Worm (Caenorhabditis elegans) whole organism, midembryonic: ENCODE results near the gene nhr-43.
A peak's percentile ranks its signal among the peaks of the same experiment; 100 is the strongest.

Source experiments
- T22C8.4 ChIP-seq: fragments of 200-800 bp; sonication (Bioruptor generic); IDR thresholded peaks from 2 replicates; pipeline ENCODE4 v1.3.6; 2022; ENCODE audit warnings: missing genetic modification characterization, missing compliant biosample characterization
- cog-1 ChIP-seq: sonication (generic microtip); optimal IDR thresholded peaks from 2 replicates; lab custom pipeline; 2016; ENCODE audit warnings: missing genetic modification characterization, missing compliant biosample characterization
- flt-1 ChIP-seq: fragments of 200-800 bp; sonication (Bioruptor generic); IDR thresholded peaks from 2 replicates; pipeline ENCODE4 v1.3.6; 2022; ENCODE audit warnings: missing genetic modification characterization, missing compliant biosample characterization
- klf-2 ChIP-seq: fragments of 200-800 bp; sonication (Bioruptor generic); conservative IDR thresholded peaks from 2 replicates; pipeline ENCODE4 v1.3.6; 2022; ENCODE audit warnings: missing genetic modification reagents, missing genetic modification characterization, missing compliant biosample characterization
- med-1 ChIP-seq: sonication (generic microtip); optimal IDR thresholded peaks from 2 replicates; lab custom pipeline; 2017; ENCODE audit warnings: missing genetic modification characterization, mild to moderate bottlenecking, missing compliant biosample characterization, antibody characterized with exemption, missing genetic modification reagents; ENCODE audit not compliant: insufficient read depth
- ref-1 ChIP-seq: fragments of 200-800 bp; sonication (Bioruptor generic); conservative IDR thresholded peaks from 2 replicates; pipeline ENCODE4 v1.3.6; 2022; ENCODE audit warnings: missing genetic modification reagents, missing genetic modification characterization, missing compliant biosample characterization
- tab-1 ChIP-seq: fragments of 200-800 bp; sonication (Bioruptor generic); IDR thresholded peaks from 2 replicates; pipeline ENCODE4 v1.3.6; 2022; ENCODE audit warnings: missing genetic modification characterization, missing compliant biosample characterization
- ztf-23 ChIP-seq: fragments of 200-800 bp; sonication (Bioruptor generic); IDR thresholded peaks from 2 replicates; pipeline ENCODE4 v1.3.6; 2022; ENCODE audit warnings: missing genetic modification reagents, missing genetic modification characterization, missing compliant biosample characterization
- ztf-29 ChIP-seq: fragments of 200-800 bp; sonication (Bioruptor generic); IDR thresholded peaks from 2 replicates; pipeline ENCODE4 v1.3.6; 2022; ENCODE audit warnings: missing genetic modification reagents, missing genetic modification characterization, missing compliant biosample characterization

The nhr-43 gene

ce11 chrIV:11863428-11863827 is 36.0 kb upstream of the nhr-43 start:
- no peak for TF ChIP-seq ref-1 (GFP tag; lab: Robert Waterston, UW)
- no peak for TF ChIP-seq cog-1 (tag; lab: Kevin White, UChicago)
- TF ChIP-seq flt-1 (GFP tag; lab: Robert Waterston, UW): no peak
- no peak for TF ChIP-seq klf-2 (GFP tag; lab: Robert Waterston, UW)
- no peak for TF ChIP-seq ztf-29 (GFP tag; lab: Robert Waterston, UW)
- no peak for TF ChIP-seq T22C8.4 (GFP tag; lab: Robert Waterston, UW)
- TF ChIP-seq tab-1: no peak
- TF ChIP-seq ztf-23: no peak
- no peak for TF ChIP-seq med-1 (GFP tag; lab: Kevin White, UChicago)

- TF ChIP-seq ztf-29 (GFP tag; lab: Robert Waterston, UW) (no peak), T22C8.4 (GFP tag; lab: Robert Waterston, UW) (no peak), cog-1 (tag; lab: Kevin White, UChicago) (no peak), med-1 (GFP tag; lab: Kevin White, UChicago) (no peak), ztf-23 (no peak), ref-1 (GFP tag; lab: Robert Waterston, UW) (no peak), tab-1 (no peak), flt-1 (GFP tag; lab: Robert Waterston, UW) (no peak), klf-2 (GFP tag; lab: Robert Waterston, UW) (no peak)
Measured at ce11 chrIV:11864226-11864625, 35.2 kb upstream of the nhr-43 start, which contains the start of gene trpa-1. Gene trpa-1 (plus strand): TSS chrIV:11864526.

DNA sequence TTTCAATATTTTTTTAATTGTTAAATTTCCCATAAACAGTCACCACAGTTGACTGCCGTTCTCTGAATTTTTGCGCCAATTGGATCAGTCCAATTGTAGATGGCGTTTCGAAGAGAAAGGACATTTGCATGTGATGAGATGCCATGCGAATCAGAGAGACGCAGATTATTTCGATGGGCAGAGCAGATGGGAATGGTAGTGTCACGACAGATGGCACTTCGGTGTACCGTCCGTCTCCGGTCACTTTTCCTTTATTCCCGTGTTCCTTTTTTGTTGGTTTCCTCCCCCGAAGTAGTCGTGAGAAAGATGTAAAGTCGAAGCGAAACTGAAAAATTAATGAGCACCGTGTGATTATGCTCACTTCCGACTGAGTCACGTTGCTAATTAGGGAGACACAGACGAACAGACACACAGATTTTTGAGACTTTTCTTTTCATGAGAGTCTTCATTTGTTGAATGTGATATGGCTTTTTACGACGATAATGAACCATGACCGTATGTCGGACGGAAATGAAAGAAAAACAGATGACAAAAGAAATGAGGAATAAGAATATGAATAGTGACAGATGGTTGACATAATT is 31.6 kb upstream of the nhr-43 start:
- TF ChIP-seq ztf-29 (GFP tag; lab: Robert Waterston, UW) (no peak), klf-2 (GFP tag; lab: Robert Waterston, UW) (no peak), tab-1 (no peak), T22C8.4 (GFP tag; lab: Robert Waterston, UW) (no peak), med-1 (GFP tag; lab: Kevin White, UChicago) (no peak), cog-1 (tag; lab: Kevin White, UChicago) (no peak), ztf-23 (no peak), flt-1 (GFP tag; lab: Robert Waterston, UW) (no peak), ref-1 (GFP tag; lab: Robert Waterston, UW) (no peak)

- no peak for TF ChIP-seq ztf-23
- no peak for TF ChIP-seq T22C8.4 (GFP tag; lab: Robert Waterston, UW)
- TF ChIP-seq flt-1 (GFP tag; lab: Robert Waterston, UW): no peak
- no peak for TF ChIP-seq cog-1 (tag; lab: Kevin White, UChicago)
- TF ChIP-seq klf-2 (GFP tag; lab: Robert Waterston, UW): no peak
- TF ChIP-seq tab-1: no peak
- TF ChIP-seq ztf-29 (GFP tag; lab: Robert Waterston, UW): no peak
- TF ChIP-seq med-1 (GFP tag; lab: Kevin White, UChicago): no peak
- TF ChIP-seq ref-1 (GFP tag; lab: Robert Waterston, UW): no peak
Measured at ce11 chrIV:11868452-11868851, 30.9 kb upstream of the nhr-43 start.

ce11 chrIV:11871083-11871482 is 28.3 kb upstream of the nhr-43 start:
- TF ChIP-seq med-1 (GFP tag; lab: Kevin White, UChicago): no peak
- 0 out of 2 replicates have a peak, but pooled peaks have one; percentile 15 for TF ChIP-seq ztf-23

- TF ChIP-seq tab-1 (0 out of 2 replicates have a peak, but pooled peaks have one; percentile 9), flt-1 (GFP tag; lab: Robert Waterston, UW) (no peak)
Measured at ce11 chrIV:11871898-11872297, 27.5 kb upstream of the nhr-43 start.

DNA sequence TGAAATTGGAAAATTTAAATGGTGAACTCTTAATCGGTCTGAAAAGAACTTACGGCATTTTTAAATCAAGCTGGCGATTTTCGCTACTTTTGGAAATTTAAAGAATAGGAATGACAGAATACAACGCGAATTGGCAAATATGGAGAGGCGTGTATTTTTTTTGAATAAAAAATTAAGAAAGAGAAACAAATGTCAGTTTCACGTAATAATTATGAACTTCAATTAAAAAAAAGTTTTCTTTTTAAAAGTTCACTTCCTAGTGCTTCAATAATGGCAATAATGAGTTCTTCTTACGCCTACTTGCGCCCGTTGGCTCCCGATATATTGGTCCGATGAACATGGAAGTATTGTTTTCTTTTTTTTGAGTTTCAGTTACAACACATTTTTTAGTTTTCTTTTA is 21.7 kb upstream of the nhr-43 start, which contains the start of gene pph-2:
Gene pph-2, minus strand, starts transcription at position 101 of the 400 bp plus-strand sequence.
- TF ChIP-seq med-1 (GFP tag; lab: Kevin White, UChicago) (no peak), cog-1 (tag; lab: Kevin White, UChicago) (no peak)

DNA sequence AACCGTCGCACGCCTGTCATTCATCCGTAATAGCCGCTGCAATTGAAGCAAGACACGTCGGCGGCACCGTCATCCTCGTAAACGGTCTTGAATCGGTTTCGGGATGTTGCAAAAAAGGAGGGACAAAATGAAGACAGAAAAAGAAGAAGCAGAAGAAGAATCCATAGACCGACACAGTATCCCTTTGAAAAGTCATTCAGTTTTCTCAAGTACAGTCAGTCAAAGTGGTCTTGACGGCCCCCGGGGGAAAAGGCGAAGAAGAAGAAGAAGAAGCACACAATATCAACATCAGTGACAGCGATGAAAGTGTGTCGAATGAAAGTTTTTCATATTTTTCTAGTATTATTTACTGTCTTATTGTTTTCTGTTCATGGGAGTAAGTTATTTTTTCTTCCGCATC is 21.1 kb upstream of the nhr-43 start, which contains the start of gene cutl-27:
Gene cutl-27, plus strand, starts transcription at position 301 of the 400 bp plus-strand sequence.
- TF ChIP-seq ztf-29 (GFP tag; lab: Robert Waterston, UW) (no peak), T22C8.4 (GFP tag; lab: Robert Waterston, UW) (no peak), tab-1 (no peak), klf-2 (GFP tag; lab: Robert Waterston, UW) (no peak), flt-1 (GFP tag; lab: Robert Waterston, UW) (no peak), ref-1 (GFP tag; lab: Robert Waterston, UW) (no peak), ztf-23 (no peak), med-1 (GFP tag; lab: Kevin White, UChicago) (no peak), cog-1 (tag; lab: Kevin White, UChicago) (no peak)

DNA sequence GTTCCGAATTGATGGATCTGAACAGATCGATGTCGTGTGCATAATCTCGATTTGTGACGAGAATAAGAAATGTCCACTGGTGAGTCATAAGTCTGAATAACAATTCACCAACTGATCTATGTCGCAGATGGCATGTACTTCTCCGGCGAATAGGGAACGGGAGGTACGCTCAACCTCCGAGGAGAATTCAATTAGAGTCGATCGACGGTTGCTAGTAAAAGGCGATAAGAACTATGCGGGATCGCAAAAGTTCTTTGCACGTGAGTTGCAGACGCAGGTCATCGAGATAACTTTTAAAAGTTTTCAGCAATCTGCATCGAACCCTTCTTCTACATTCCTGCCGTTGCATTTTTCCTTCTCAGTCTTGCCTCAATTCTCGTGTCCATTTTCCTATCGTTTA is 16.9 kb upstream of the nhr-43 start:
- TF ChIP-seq T22C8.4 (GFP tag; lab: Robert Waterston, UW) (no peak), tab-1 (no peak), klf-2 (GFP tag; lab: Robert Waterston, UW) (no peak), flt-1 (GFP tag; lab: Robert Waterston, UW) (no peak), ztf-23 (no peak), ref-1 (GFP tag; lab: Robert Waterston, UW) (no peak), ztf-29 (GFP tag; lab: Robert Waterston, UW) (no peak), med-1 (GFP tag; lab: Kevin White, UChicago) (no peak), cog-1 (tag; lab: Kevin White, UChicago) (no peak)

DNA sequence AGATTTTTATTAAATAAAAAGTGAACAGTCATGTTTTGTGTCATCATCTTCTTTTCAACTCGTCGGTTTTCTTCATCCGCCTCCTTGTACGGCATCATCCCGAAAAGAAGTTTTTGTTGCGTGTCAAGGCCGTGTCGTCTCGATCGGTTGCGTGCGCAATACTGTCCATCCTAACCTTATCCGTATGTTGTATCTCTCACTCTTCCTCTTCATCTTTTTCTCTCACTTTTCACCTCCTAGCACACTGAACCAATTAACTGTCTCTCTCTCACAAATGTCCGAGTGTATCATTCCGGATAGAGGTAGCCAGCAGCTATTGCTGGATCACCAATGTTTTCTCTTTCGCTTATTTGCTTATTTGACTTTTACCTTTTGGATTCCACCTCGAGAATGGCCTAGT is 15.9 kb upstream of the nhr-43 start:
- TF ChIP-seq tab-1: no peak
